Fruit fly (Drosophila melanogaster): ENCODE measurements around the gene TpnC73F.

Gene TpnC73F

DNA sequence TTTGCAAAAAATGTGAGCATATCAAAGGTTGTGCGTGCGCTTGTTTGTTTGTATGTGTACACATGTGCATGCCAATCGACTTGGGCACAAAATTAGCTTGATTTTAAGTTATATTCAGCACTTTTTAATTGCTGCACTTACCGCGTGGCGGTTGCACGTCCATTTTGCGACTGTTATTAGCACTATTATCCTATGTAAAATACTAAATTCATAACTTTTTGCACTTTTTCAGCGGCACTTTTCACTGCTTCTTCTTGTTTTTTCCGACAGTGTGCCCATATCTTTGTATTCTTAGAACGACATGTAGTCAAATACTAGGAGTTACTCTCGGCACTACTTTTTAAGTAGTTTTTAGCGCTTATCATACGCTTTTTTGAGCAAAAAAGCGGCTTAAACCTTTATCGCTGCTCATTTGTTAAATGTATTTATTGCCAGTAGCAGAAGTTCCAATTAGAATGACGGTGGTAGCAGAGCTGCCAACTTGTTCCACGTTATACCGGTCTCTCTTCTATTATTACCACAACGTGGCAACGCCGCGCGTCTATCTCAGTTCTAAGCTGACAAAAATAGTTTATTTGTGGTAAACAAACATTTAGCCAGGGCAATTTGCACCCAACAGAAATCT, 3.5 kb upstream of the TpnC73F start, which contains the start of the genes scaf6 and Papst2:
TSS of gene scaf6 (minus strand) at position 278 of the 625 bp plus-strand sequence.
TSS of gene Papst2 (plus strand) at position 501 of the 625 bp plus-strand sequence.
- TF ChIP-seq CTCF (optimal IDR thresholded peaks at IDR 0.05), result peak; percentile 1 to 14
- TF ChIP-seq CG8478 (optimal IDR thresholded peaks at IDR 0.05), result no peak

- TF ChIP-seq CTCF (optimal IDR thresholded peaks at IDR 0.05), result no peak
- no peak for TF ChIP-seq CG8478 (optimal IDR thresholded peaks at IDR 0.05)
These were observed 1.1 kb upstream of the TpnC73F start, which contains the start of gene Pop5 for dm6 chr3L:17044799-17045198. Pop5 (minus strand) TSS chr3L:17045038.

DNA sequence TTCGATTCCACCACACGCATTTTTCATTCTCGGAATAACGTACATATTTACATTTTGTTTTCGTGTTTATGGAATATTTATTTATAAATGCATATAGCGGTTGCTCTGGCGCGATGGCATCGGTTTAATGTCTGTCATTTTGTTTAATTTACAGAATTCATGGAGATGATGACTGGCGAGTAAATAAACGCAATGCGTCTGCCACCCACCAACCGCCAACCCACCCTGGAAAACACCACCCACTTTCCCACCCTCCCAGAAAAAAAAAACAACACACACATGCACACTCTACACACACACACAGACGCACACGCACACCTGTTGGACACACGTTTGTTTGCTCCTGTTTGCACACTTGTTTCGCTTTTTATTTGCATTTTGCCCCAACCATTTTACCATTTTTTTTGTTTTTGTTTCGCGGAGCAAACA, 2.0 kb downstream of the TpnC73F start:
- no peak for TF ChIP-seq CTCF (optimal IDR thresholded peaks at IDR 0.05)
- TF ChIP-seq CG8478 (optimal IDR thresholded peaks at IDR 0.05), result no peak

DNA sequence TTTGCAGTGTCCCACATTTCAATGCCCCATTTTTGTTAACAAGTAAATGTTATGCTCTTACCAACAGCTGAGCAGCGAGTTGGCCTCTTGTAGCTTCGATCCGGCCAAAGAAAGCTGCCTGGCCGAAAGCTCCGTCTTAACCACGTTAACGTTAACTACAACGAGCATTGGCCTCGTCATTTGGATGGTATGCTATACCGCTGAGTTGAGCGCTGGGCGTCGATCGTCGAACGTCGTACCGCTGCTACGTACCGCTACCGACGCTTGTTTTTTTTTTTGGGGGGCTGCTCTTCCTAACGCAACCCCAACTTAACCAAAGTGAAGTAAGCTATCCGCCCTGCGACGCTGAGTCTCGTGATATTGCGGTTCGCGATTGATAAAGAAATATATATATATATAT, 3.5 kb downstream of the TpnC73F start, which contains the start of gene rogdi:
TSS of gene rogdi (plus strand) at position 199 of the 400 bp plus-strand sequence.
- TF ChIP-seq CG8478 (optimal IDR thresholded peaks at IDR 0.05) (no peak), CTCF (optimal IDR thresholded peaks at IDR 0.05) (no peak)

DNA sequence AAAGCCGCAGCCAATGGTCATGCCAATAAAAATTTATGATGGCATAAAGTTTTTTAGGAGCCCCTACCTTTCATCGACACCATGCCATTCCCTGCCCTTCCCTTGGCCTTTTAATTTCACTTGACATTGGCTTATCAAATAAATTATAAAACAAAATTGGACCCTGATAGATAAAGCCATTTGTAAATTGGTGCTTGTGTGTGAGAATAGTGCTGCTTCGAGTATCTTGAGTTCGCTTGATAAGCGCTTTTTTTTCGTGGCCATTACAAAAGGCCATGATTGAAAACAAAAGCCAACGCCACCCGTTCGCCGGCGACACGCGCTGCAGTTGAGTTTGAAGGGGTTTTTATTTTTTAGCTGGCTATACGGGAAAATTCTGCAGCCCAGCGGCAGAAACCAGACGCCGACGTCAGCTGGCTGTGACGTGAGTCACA, 4.1 kb downstream of the TpnC73F start:
- TF ChIP-seq CG8478 (optimal IDR thresholded peaks at IDR 0.05) (no peak), CTCF (optimal IDR thresholded peaks at IDR 0.05) (no peak)

DNA sequence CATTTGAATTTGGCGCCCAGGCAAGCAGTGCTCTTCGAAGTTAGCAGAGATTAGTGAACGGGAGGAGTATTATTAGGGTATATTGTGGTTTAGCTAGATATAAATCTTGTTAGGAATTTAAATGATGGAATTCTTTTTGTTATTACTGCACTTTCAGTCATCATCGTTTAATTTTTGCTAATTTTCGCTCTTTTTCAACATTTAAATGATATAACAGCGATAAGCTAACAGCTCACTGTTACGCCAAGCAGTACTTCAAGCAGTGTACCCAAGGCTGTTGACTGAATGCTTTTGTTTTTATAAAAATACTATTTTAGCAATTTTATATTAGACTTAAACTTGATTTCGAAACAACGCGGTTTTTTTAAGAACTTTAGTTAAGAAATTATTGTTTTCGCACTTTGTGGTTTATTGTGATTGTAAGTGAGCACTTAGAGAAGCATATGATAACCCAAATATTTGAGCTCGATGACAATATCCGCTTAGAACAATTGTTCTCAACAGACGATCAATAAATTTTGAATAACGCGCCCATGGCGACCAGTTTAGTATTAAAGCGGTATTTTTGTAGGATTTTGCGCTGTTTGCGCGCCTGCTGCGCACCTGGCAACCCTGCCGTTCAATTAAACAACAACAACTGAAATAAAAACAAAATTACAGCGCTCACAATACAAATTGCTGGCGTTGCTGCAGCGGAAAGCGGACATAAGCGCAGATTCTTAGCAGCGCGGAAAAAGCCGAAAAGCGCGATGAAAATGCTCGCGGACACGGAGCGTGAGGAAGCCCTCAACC, 5.0 kb downstream of the TpnC73F start:
- TF ChIP-seq CTCF (optimal IDR thresholded peaks at IDR 0.05), result no peak
- TF ChIP-seq CG8478 (optimal IDR thresholded peaks at IDR 0.05), result no peak

DNA sequence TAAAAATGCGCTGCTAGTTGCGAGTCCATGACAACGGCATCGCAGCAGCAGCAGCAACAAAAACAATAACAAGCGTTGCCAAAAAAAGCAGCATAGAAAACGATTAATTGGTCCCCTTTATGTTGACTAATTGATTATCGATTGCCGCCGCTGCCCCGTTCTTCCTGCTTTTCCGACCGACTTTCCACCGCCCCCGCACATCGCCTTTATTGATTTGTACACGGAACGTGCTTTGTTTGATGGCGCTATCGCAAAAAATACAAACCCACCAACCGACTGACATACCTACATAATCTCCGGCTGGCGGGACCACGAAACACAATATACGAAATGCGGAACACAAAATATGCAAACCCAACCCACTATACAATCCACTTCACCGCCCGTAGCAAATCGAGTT, 5.6 kb downstream of the TpnC73F start:
- TF ChIP-seq CG8478 (optimal IDR thresholded peaks at IDR 0.05) (no peak), CTCF (optimal IDR thresholded peaks at IDR 0.05) (no peak)

- TF ChIP-seq CTCF (optimal IDR thresholded peaks at IDR 0.05), result no peak
- no peak for TF ChIP-seq CG8478 (optimal IDR thresholded peaks at IDR 0.05)
These were observed 6.6 kb downstream of the TpnC73F start for dm6 chr3L:17052388-17052905.

dm6 chr3L:17053932-17054331, 8.1 kb downstream of the TpnC73F start:
- no peak for TF ChIP-seq CG8478 (optimal IDR thresholded peaks at IDR 0.05)
- no peak for TF ChIP-seq CTCF (optimal IDR thresholded peaks at IDR 0.05)

DNA sequence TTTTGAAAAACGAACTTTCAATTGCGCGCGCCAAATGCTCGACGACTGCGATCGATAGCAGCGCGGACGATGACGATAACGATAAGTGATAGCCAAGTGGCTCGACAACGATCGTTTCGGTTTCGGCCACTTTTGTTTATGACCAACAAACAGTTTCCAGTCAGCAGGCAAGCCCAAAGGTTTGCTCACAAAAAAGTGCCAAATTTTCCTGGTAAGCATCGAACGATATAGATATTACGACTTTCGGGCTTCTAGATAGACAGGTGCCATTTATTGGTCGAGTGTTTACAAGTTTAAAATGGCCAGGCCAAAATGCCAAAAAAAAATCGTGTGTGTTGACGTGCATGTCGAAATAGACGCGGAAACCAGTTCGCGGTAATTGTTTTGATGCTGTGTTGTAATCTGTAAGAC, 9.6 kb downstream of the TpnC73F start, which contains the start of gene CG7724:
TSS of gene CG7724 (plus strand) at position 147 of the 411 bp plus-strand sequence.
- no peak for TF ChIP-seq CTCF (optimal IDR thresholded peaks at IDR 0.05)

dm6 chr3L:17077273-17077672, 31.4 kb downstream of the TpnC73F start:
- TF ChIP-seq CTCF (optimal IDR thresholded peaks at IDR 0.05) (no peak), CG8478 (optimal IDR thresholded peaks at IDR 0.05) (no peak)

Data from S2 (cell line).